Worm (Caenorhabditis elegans): ENCODE data around the gene sto-3.

- TF ChIP-seq him-1 (tag; optimal IDR thresholded peaks at IDR 0.05): no peak
- TF ChIP-seq dao-5 (tag; optimal IDR thresholded peaks at IDR 0.05): no peak
These were observed 23.1 kb downstream of the sto-3 start for ce11 chrX:11598839-11599238.

Measured in whole organism, L4/young adult.